Fruit fly (Drosophila melanogaster): ENCODE data around the gene CG11927.

CG11927 gene

dm6 chr2L:4837772-4838397, 9.7 kb upstream of the CG11927 start, which contains the start of the genes tank and CG12194 (continued):
- TF ChIP-seq CG7556 (GFP tag; optimal IDR thresholded peaks at IDR 0.05) (peak; percentile 97), CG11093 (GFP tag; IDR thresholded peaks at IDR 0.05) (peak; percentile 99), Nf-YA (GFP tag; IDR thresholded peaks at IDR 0.05) (peak; percentile 99), B-H2 (GFP tag; optimal IDR thresholded peaks at IDR 0.05) (peak; percentile 77), Dp (GFP tag; optimal IDR thresholded peaks at IDR 0.05) (peak; percentile 42), CG16815 (GFP tag; optimal IDR thresholded peaks at IDR 0.05) (peak; percentile 99), CG12942 (GFP tag; optimal IDR thresholded peaks at IDR 0.05) (peak; percentile 99), br (optimal IDR thresholded peaks at IDR 0.05) (no peak), CG10979 (tag; optimal IDR thresholded peaks at IDR 0.05) (peak; percentile 99), CG17912 (GFP tag; optimal IDR thresholded peaks at IDR 0.05) (peak; percentile 90), CG11085 (GFP tag; IDR thresholded peaks at IDR 0.05) (peak; percentile 98), fd3F (GFP tag; optimal IDR thresholded peaks at IDR 0.05) (peak; percentile 97), gfzf (GFP tag; optimal IDR thresholded peaks at IDR 0.05) (peak; percentile 37), tgo (GFP tag; IDR thresholded peaks at IDR 0.05) (peak; percentile 99), CG32532 (GFP tag; IDR thresholded peaks at IDR 0.05) (peak; percentile 99), CG10462 (GFP tag; optimal IDR thresholded peaks at IDR 0.05) (peak; percentile 98), sens (GFP tag) (peak; percentile 100), CG43689 (GFP tag; IDR thresholded peaks at IDR 0.05) (peak; percentile 99), CG6791 (GFP tag; IDR thresholded peaks at IDR 0.05; ENCODE audit: partially characterized antibody) (peak; percentile 73), schlank (tag; optimal IDR thresholded peaks at IDR 0.05) (peak; percentile 97), gro (GFP tag; optimal IDR thresholded peaks at IDR 0.05) (peak; percentile 98), CkIIα-i1 (GFP tag; IDR thresholded peaks at IDR 0.05) (peak; percentile 97), Sox102F (GFP tag; optimal IDR thresholded peaks at IDR 0.05) (peak; percentile 100), odd (GFP tag; optimal IDR thresholded peaks at IDR 0.05) (peak; percentile 96), CG15011 (GFP tag; optimal IDR thresholded peaks at IDR 0.05) (peak; percentile 95), toy (GFP tag; IDR thresholded peaks at IDR 0.05) (peak; percentile 97), pum (GFP tag; optimal IDR thresholded peaks at IDR 0.05) (peak; percentile 99), D (optimal IDR thresholded peaks at IDR 0.05) (no peak), D (GFP tag; optimal IDR thresholded peaks at IDR 0.05) (peak; percentile 98), E2f1 (GFP tag; IDR thresholded peaks at IDR 0.05) (peak; percentile 99), inv (GFP tag; IDR thresholded peaks at IDR 0.05; ENCODE audit: partially characterized antibody) (peak; percentile 72), CG17328 (GFP tag; IDR thresholded peaks at IDR 0.05) (peak; percentile 100), unc-4 (GFP tag; IDR thresholded peaks at IDR 0.05; ENCODE audit: partially characterized antibody) (peak; percentile 79), Awh (GFP tag; IDR thresholded peaks at IDR 0.05) (peak; percentile 99), Bgb (GFP tag; IDR thresholded peaks at IDR 0.05; ENCODE audit: partially characterized antibody) (peak; percentile 69), salm (tag; optimal IDR thresholded peaks at IDR 0.05) (peak; percentile 98), CG14050 (GFP tag; IDR thresholded peaks at IDR 0.05) (peak; percentile 99), CG7357 (GFP tag; IDR thresholded peaks at IDR 0.05) (peak; percentile 96), CG42726 (GFP tag; IDR thresholded peaks at IDR 0.05; ENCODE audit: partially characterized antibody) (peak; percentile 69), ind (GFP tag; optimal IDR thresholded peaks at IDR 0.05) (peak; percentile 99), Atf-2 (GFP tag; optimal IDR thresholded peaks at IDR 0.05) (peak; percentile 99), Hr39 (optimal IDR thresholded peaks at IDR 0.05) (no peak), CG17385 (GFP tag; optimal IDR thresholded peaks at IDR 0.05) (peak; percentile 96), nerfin-1 (tag; optimal IDR thresholded peaks at IDR 0.05) (peak; percentile 91), CG14710 (tag; optimal IDR thresholded peaks at IDR 0.05) (peak; percentile 97), phol (tag; optimal IDR thresholded peaks at IDR 0.05) (peak; percentile 98), CG10959 (GFP tag; IDR thresholded peaks at IDR 0.05) (peak; percentile 99), CG1792 (GFP tag; optimal IDR thresholded peaks at IDR 0.05) (peak; percentile 97), hkb (optimal IDR thresholded peaks at IDR 0.05) (peak; percentile 82), hkb (GFP tag; IDR thresholded peaks at IDR 0.05) (peak; percentile 100), E2f2 (GFP tag; IDR thresholded peaks at IDR 0.05) (peak; percentile 91)
